Worm (Caenorhabditis elegans) whole organism, young adult: Measurements from ENCODE around the gene srh-181.

Experiments
- F49E8.2 ChIP-seq: sonication (generic microtip); optimal IDR thresholded peaks from 3 replicates; lab custom pipeline; 2017; ENCODE audit warnings: missing genetic modification characterization, mild to moderate bottlenecking, missing compliant biosample characterization, antibody characterized with exemption, moderate library complexity; ENCODE audit not compliant: insufficient read depth
- K11D2.4 ChIP-seq: fragments of 200-800 bp; sonication (Bioruptor generic); IDR thresholded peaks from 2 replicates; pipeline ENCODE4 v1.3.6; 2022; ENCODE audit warnings: missing genetic modification reagents, missing genetic modification characterization, missing compliant biosample characterization
- T26A5.8 ChIP-seq: sonication (generic microtip); optimal IDR thresholded peaks from 2 replicates; lab custom pipeline; 2016; ENCODE audit warnings: missing genetic modification characterization, missing compliant biosample characterization
- ama-1 ChIP-seq, 3 experiments: fragments of 150-350 bp in 1 of 3; sonication (generic microtip) in 2 of 3; optimal IDR thresholded peaks; 2 replicates each; lab custom pipeline; 2014 to 2018; ENCODE audit warnings: missing biosample characterization in 2 of 3, missing genetic modification characterization in 2 of 3, missing genetic modification reagents in 2 of 3
- dpff-1 ChIP-seq: sonication (generic microtip); optimal IDR thresholded peaks from 2 replicates; lab custom pipeline; 2017; ENCODE audit warnings: mild to moderate bottlenecking, missing genetic modification characterization, missing compliant biosample characterization
- hlh-26 ChIP-seq: fragments of 200-800 bp; sonication (Bioruptor generic); conservative IDR thresholded peaks from 2 replicates; pipeline ENCODE4 v1.3.6; 2022; ENCODE audit warnings: missing genetic modification reagents, missing genetic modification characterization, missing compliant biosample characterization
- madf-6 ChIP-seq: fragments of 200-800 bp; sonication (Bioruptor generic); IDR thresholded peaks from 2 replicates; pipeline ENCODE4 v1.3.6; 2022; ENCODE audit warnings: missing genetic modification reagents, missing genetic modification characterization, missing compliant biosample characterization
- madf-8 ChIP-seq: fragments of 200-800 bp; sonication (Bioruptor generic); conservative IDR thresholded peaks from 2 replicates; pipeline ENCODE4 v1.3.6; 2022; ENCODE audit warnings: missing genetic modification reagents, missing genetic modification characterization, missing compliant biosample characterization
- pha-4 ChIP-seq: fragments of 150-350 bp; sonication (generic microtip); optimal IDR thresholded peaks from 2 replicates; lab custom pipeline; 2014; ENCODE audit warnings: missing biosample characterization, missing genetic modification reagents, missing genetic modification characterization
- rec-8 ChIP-seq, 2 experiments: sonication (generic microtip); optimal IDR thresholded peaks; 2 replicates each; lab custom pipeline; 2016; ENCODE audit warnings: mild to moderate bottlenecking in 2 of 2, missing genetic modification characterization in 2 of 2, missing genetic modification reagents in 2 of 2, missing genotype in 2 of 2, missing biosample characterization in 1 of 2, missing compliant biosample characterization in 1 of 2, moderate library complexity in 1 of 2
- somi-1 ChIP-seq: fragments of 200-800 bp; sonication (Bioruptor generic); optimal IDR thresholded peaks from 2 replicates; lab custom pipeline; 2018; ENCODE audit warnings: mild to moderate bottlenecking, missing genetic modification characterization, missing compliant biosample characterization
- tbx-9 ChIP-seq: sonication (generic microtip); optimal IDR thresholded peaks from 2 replicates; lab custom pipeline; 2016; ENCODE audit warnings: borderline replicate concordance, missing genetic modification characterization, inconsistent platforms, missing compliant biosample characterization
- unc-62 ChIP-seq: fragments of 150-350 bp; optimal IDR thresholded peaks from 2 replicates; lab custom pipeline; 2014; ENCODE audit warnings: missing biosample characterization, missing genetic modification reagents, missing genetic modification characterization
- ztf-28 ChIP-seq: fragments of 200-800 bp; sonication (Bioruptor generic); IDR thresholded peaks from 2 replicates; pipeline ENCODE4 v1.3.6; 2022; ENCODE audit warnings: missing genetic modification reagents, missing genetic modification characterization, missing compliant biosample characterization

DNA sequence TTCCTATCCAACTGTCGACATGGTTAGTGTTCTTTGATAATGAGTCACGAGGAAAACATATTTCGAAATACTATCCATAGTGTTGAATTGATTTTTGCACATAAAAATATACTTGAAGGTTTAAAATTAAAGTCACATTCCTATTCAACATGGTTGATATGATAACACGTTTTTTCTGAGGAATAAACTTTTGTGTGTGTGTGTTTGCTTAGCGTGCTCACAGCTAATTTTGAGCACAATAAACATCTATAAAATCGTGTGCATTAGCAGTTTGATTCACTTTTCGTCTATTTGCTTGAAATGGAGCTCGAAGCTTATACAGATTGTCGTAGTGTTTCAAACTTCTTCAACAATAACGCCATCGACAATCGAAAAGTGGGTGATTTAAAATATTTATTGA, 17.7 kb upstream of the srh-181 start, which contains the start of gene ZK228.10:
- no peak for TF ChIP-seq pha-4
- TF ChIP-seq ama-1 (optimal IDR thresholded peaks at IDR 0.05; lab: Kevin White, UChicago) = no peak
- TF ChIP-seq ama-1 (GFP tag; optimal IDR thresholded peaks at IDR 0.05; lab: Kevin White, UChicago) = no peak
- TF ChIP-seq T26A5.8 (tag; lab: Kevin White, UChicago) = no peak
- TF ChIP-seq tbx-9 = no peak
- no peak for TF ChIP-seq dpff-1 (tag; lab: Kevin White, UChicago)
- no peak for TF ChIP-seq rec-8 (tag; optimal IDR thresholded peaks at IDR 0.05; lab: Kevin White, UChicago)
- no peak for TF ChIP-seq somi-1 (GFP tag; lab: Kevin White, UChicago)
- TF ChIP-seq K11D2.4 (GFP tag; lab: Robert Waterston, UW) = no peak
- TF ChIP-seq ztf-28 = no peak
- TF ChIP-seq madf-6 (GFP tag; lab: Robert Waterston, UW) = no peak
- no peak for TF ChIP-seq madf-8 (GFP tag; lab: Robert Waterston, UW)
- no peak for TF ChIP-seq hlh-26 (GFP tag; lab: Robert Waterston, UW)
- no peak for TF ChIP-seq unc-62 (GFP tag; lab: Kevin White, UChicago)
- no peak for TF ChIP-seq F49E8.2 (tag; lab: Kevin White, UChicago)
